Fruit fly (Drosophila melanogaster): Measurements from ENCODE around the gene CG5916.

CG5916 gene

dm6 chr3R:16097661-16098329 lies 49.0 kb upstream of the CG5916 start (continued):
- TF ChIP-seq hb (GFP tag; IDR thresholded peaks at IDR 0.05; ENCODE audit: partially characterized antibody) (no peak), NFAT (GFP tag; IDR thresholded peaks at IDR 0.05) (peak; percentile 58; the same call in 1 of the 2 replicates), zen2 (GFP tag; IDR thresholded peaks at IDR 0.05; ENCODE audit: partially characterized antibody) (no peak), CG6254 (GFP tag; optimal IDR thresholded peaks at IDR 0.05) (peak; percentile 72), Pdp1 (GFP tag; optimal IDR thresholded peaks at IDR 0.05) (peak; percentile 78), CG30431 (GFP tag; optimal IDR thresholded peaks at IDR 0.05) (peak; percentile 73), bsh (GFP tag; optimal IDR thresholded peaks at IDR 0.05) (peak; percentile 91 to 95), CG1529 (GFP tag; optimal IDR thresholded peaks at IDR 0.05) (peak; percentile 72), CG7745 (tag; optimal IDR thresholded peaks at IDR 0.05) (no peak), oc (tag; optimal IDR thresholded peaks at IDR 0.05) (peak; percentile 79), ab (GFP tag; optimal IDR thresholded peaks at IDR 0.05) (no peak), Neu2 (GFP tag; optimal IDR thresholded peaks at IDR 0.05; ENCODE audit: borderline replicate concordance) (peak; percentile 32), CG7987 (GFP tag; optimal IDR thresholded peaks at IDR 0.05) (peak; percentile 8), B-H2 (GFP tag; optimal IDR thresholded peaks at IDR 0.05) (no peak), org-1 (GFP tag; optimal IDR thresholded peaks at IDR 0.05) (peak; percentile 59), CG6683 (GFP tag; optimal IDR thresholded peaks at IDR 0.05) (no peak), Hsf (GFP tag; optimal IDR thresholded peaks at IDR 0.05) (peak; percentile 75), CG10543 (GFP tag; optimal IDR thresholded peaks at IDR 0.05) (no peak), CG17359 (tag; optimal IDR thresholded peaks at IDR 0.05) (peak; percentile 85), vvl (GFP tag; IDR thresholded peaks at IDR 0.05) (peak; percentile 78), corto (GFP tag; optimal IDR thresholded peaks at IDR 0.05) (peak; percentile 88), CG11093 (GFP tag; IDR thresholded peaks at IDR 0.05) (peak; percentile 67; the same call in 1 of the 3 replicates), dmrt99B (tag; optimal IDR thresholded peaks at IDR 0.05) (peak; percentile 85), Bgb (GFP tag; IDR thresholded peaks at IDR 0.05; ENCODE audit: partially characterized antibody) (0 out of 2 replicates have a peak, but pooled peaks have one; percentile 18), maf-S (GFP tag; optimal IDR thresholded peaks at IDR 0.05) (peak; percentile 67), tna (GFP tag; IDR thresholded peaks at IDR 0.05; ENCODE audit: partially characterized antibody) (no peak), CG7839 (tag; optimal IDR thresholded peaks at IDR 0.05) (peak; percentile 82), CG11696 (GFP tag; IDR thresholded peaks at IDR 0.05) (0 out of 2 replicates have a peak, but pooled peaks have one; percentile 30), zfh2 (GFP tag; optimal IDR thresholded peaks at IDR 0.05) (peak; percentile 31), CG8089 (GFP tag; optimal IDR thresholded peaks at IDR 0.05) (peak; percentile 37), CG14050 (GFP tag; IDR thresholded peaks at IDR 0.05) (peak; percentile 57), mld (GFP tag; IDR thresholded peaks at IDR 0.05; ENCODE audit: partially characterized antibody) (no peak), CG8281 (tag; optimal IDR thresholded peaks at IDR 0.05) (peak; percentile 39), pfk (GFP tag; optimal IDR thresholded peaks at IDR 0.05) (no peak), Spps (tag; optimal IDR thresholded peaks at IDR 0.05) (peak; percentile 70), CG2199 (GFP tag; IDR thresholded peaks at IDR 0.05) (peak; percentile 68; the same call in 1 of the 3 replicates), GATAe (GFP tag; conservative IDR thresholded peaks at IDR 0.05) (no peak), esg (GFP tag; conservative IDR thresholded peaks at IDR 0.05) (peak; percentile 69), CG4820 (GFP tag; optimal IDR thresholded peaks at IDR 0.05) (peak; percentile 83), Mad (GFP tag; optimal IDR thresholded peaks at IDR 0.05) (peak; percentile 67), sc (optimal IDR thresholded peaks at IDR 0.05) (no peak), sc (GFP tag; optimal IDR thresholded peaks at IDR 0.05) (peak; percentile 58), CG5180 (GFP tag; optimal IDR thresholded peaks at IDR 0.05) (peak; percentile 33), nmo (GFP tag; optimal IDR thresholded peaks at IDR 0.05) (peak; percentile 89), CG17361 (GFP tag; IDR thresholded peaks at IDR 0.05) (peak; percentile 82), az2 (GFP tag; optimal IDR thresholded peaks at IDR 0.05) (peak; percentile 81), H15 (GFP tag; IDR thresholded peaks at IDR 0.05) (peak; percentile 84), Sox100B (GFP tag; optimal IDR thresholded peaks at IDR 0.05) (peak; percentile 51)
